Worm (Caenorhabditis elegans) whole organism, late embryonic: ENCODE results near the gene C27D8.1.

Experiments used
- elt-4 ChIP-seq: sonication (generic microtip); optimal IDR thresholded peaks from 2 replicates; lab custom pipeline; 2016; ENCODE audit warnings: missing genetic modification characterization, missing compliant biosample characterization
- fkh-10 ChIP-seq: fragments of 150-350 bp; optimal IDR thresholded peaks from 2 replicates; lab custom pipeline; 2014; ENCODE audit warnings: missing biosample characterization, missing genetic modification reagents, missing genetic modification characterization
- fkh-6 ChIP-seq: sonication (generic microtip); optimal IDR thresholded peaks from 2 replicates; lab custom pipeline; 2016; ENCODE audit warnings: missing genetic modification characterization, missing compliant biosample characterization
- lin-11 ChIP-seq: fragments of 200-800 bp; sonication (Bioruptor generic); optimal IDR thresholded peaks from 2 replicates; lab custom pipeline; 2018; ENCODE audit warnings: mild to moderate bottlenecking, missing genetic modification characterization, missing compliant biosample characterization
- pha-4 ChIP-seq: fragments of 150-350 bp; optimal IDR thresholded peaks from 2 replicates; lab custom pipeline; 2018; ENCODE audit warnings: missing biosample characterization, missing genetic modification reagents, missing genetic modification characterization
- pqm-1 ChIP-seq: sonication (generic microtip); optimal IDR thresholded peaks from 2 replicates; lab custom pipeline; 2016; ENCODE audit warnings: missing genetic modification characterization, missing compliant biosample characterization
- rnt-1 ChIP-seq: sonication (generic microtip); optimal IDR thresholded peaks from 2 replicates; lab custom pipeline; 2016; ENCODE audit warnings: missing genetic modification characterization, missing compliant biosample characterization
- sox-4 ChIP-seq: sonication (generic microtip); optimal IDR thresholded peaks from 2 replicates; lab custom pipeline; 2017; ENCODE audit warnings: mild to moderate bottlenecking, missing genetic modification characterization, inconsistent platforms, missing compliant biosample characterization

ce11 chrIV:12703811-12704210, 13.8 kb upstream of the C27D8.1 start, which contains the start of gene C27D8.4:
- TF ChIP-seq rnt-1 (tag; lab: Kevin White, UChicago) (no peak), sox-4 (tag; lab: Kevin White, UChicago) (no peak), pha-4 (tag; lab: Kevin White, UChicago) (no peak), fkh-10 (no peak), elt-4 (tag; lab: Kevin White, UChicago) (no peak), pqm-1 (tag; lab: Kevin White, UChicago) (no peak), lin-11 (no peak), fkh-6 (no peak)
